Worm (Caenorhabditis elegans): ENCODE measurements around the gene F35E12.9.
A peak's percentile ranks its signal among the peaks of the same experiment; 100 is the strongest.

The F35E12.9 gene

DNA sequence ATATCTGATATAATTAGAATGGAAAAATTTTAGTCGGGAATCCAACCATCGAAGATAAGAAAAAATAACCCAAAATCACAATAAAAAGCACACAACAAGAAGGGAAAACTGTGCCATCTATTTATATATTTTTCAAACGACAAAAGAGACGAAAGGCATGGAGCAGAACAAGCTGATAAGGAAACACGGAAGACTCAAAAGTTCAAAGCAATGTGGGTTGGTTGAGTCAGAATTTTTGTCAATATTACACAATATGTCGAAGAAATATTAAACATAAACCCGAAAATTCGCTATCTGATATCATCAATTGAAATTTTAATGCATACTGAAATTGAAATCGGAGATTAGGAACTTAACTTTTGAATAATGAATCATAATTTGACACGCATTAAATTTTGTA lies at the start of gene F35E12.9:
TSS of gene F35E12.9 (minus strand) at position 227 of the 400 bp plus-strand sequence.
- no peak for TF ChIP-seq snpc-4 (tag; optimal IDR thresholded peaks at IDR 0.05)
- peak; percentile 61 for TF ChIP-seq pha-4 (tag; optimal IDR thresholded peaks at IDR 0.05)
- peak; percentile 94 for TF ChIP-seq pqm-1 (tag; optimal IDR thresholded peaks at IDR 0.05)
- TF ChIP-seq elt-2 (tag; optimal IDR thresholded peaks at IDR 0.05) = peak; percentile 95
- TF ChIP-seq jun-1 (tag; optimal IDR thresholded peaks at IDR 0.05) = peak; percentile 49

DNA sequence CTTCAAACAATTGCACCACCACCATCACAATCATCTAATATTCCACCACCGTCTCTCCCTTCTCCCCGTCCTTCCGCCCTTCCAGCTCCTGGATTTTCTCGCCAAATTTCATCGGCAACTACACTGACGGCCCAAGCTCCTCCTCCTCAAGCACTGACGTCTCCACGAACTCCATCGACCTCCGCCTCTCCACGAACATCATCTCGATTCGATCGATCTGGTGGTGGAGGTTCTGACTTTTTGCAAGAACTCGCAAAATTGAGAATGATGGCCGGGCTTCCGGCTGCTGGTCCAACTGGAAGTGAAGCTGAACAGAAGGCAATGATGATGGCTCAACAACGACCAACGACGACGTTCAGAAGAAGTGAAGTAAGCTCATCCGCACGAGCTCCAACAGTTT lies 49.1 kb upstream of the F35E12.9 start:
- no peak for TF ChIP-seq ceh-16 (tag; optimal IDR thresholded peaks at IDR 0.05)
- TF ChIP-seq lin-15B (tag; optimal IDR thresholded peaks at IDR 0.05) = no peak
- no peak for TF ChIP-seq nhr-67 (tag; optimal IDR thresholded peaks at IDR 0.05)
- TF ChIP-seq aly-2 (tag; optimal IDR thresholded peaks at IDR 0.05) = no peak
- no peak for TF ChIP-seq unc-39 (tag; optimal IDR thresholded peaks at IDR 0.05)
- peak; percentile 36 for TF ChIP-seq ama-1 (optimal IDR thresholded peaks at IDR 0.05)

ce11 chrV:13790557-13790956 lies 45.6 kb upstream of the F35E12.9 start:
- TF ChIP-seq ztf-11 (tag; optimal IDR thresholded peaks at IDR 0.05) = no peak
- peak; percentile 73 for TF ChIP-seq egl-5 (tag; optimal IDR thresholded peaks at IDR 0.05)
- peak; percentile 20 for TF ChIP-seq nhr-43 (tag; optimal IDR thresholded peaks at IDR 0.05; ENCODE audit: poor library complexity, severe bottlenecking)
- TF ChIP-seq nhr-25 (tag; optimal IDR thresholded peaks at IDR 0.05) = peak; percentile 79
- TF ChIP-seq fkh-2 (tag; optimal IDR thresholded peaks at IDR 0.05) = no peak
- no peak for TF ChIP-seq jun-1 (tag; optimal IDR thresholded peaks at IDR 0.05)
- TF ChIP-seq egl-27 (tag; optimal IDR thresholded peaks at IDR 0.05) = no peak
- peak; percentile 84 for TF ChIP-seq nhr-23 (tag; optimal IDR thresholded peaks at IDR 0.05)

ce11 chrV:13790117-13790516 lies 45.2 kb upstream of the F35E12.9 start:
- no peak for TF ChIP-seq fos-1 (tag; optimal IDR thresholded peaks at IDR 0.05)
- no peak for TF ChIP-seq ceh-82 (tag; optimal IDR thresholded peaks at IDR 0.05)
- TF ChIP-seq skn-1 (tag; optimal IDR thresholded peaks at IDR 0.05) = no peak
- no peak for TF ChIP-seq elt-1 (tag; optimal IDR thresholded peaks at IDR 0.05)
- TF ChIP-seq snpc-4 (tag; optimal IDR thresholded peaks at IDR 0.05) = no peak
- TF ChIP-seq lsy-12 (tag; optimal IDR thresholded peaks at IDR 0.05) = no peak
- no peak for TF ChIP-seq daf-12 (tag; optimal IDR thresholded peaks at IDR 0.05)
- TF ChIP-seq zag-1 (tag; optimal IDR thresholded peaks at IDR 0.05) = no peak
- no peak for TF ChIP-seq aly-2 (tag; optimal IDR thresholded peaks at IDR 0.05)

DNA sequence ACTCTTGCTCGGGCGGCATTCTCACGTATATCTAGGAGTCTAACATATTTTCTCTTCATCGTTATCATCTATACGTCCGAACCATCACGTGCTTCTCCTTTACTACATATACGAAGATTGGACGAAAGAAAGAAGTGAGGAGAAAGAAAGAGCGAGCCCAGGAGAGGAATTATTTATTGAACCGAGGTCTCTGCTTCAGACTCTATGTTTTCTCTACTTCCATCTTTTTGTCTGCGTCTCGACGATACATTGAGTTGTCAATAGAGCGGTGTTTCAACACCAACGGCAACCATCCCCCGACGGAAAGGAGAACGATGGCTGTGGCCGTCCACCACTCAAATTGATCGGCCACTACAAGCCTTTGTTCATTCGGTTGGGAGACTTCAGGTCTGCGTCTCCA lies 44.4 kb upstream of the F35E12.9 start:
- TF ChIP-seq pqm-1 (tag; optimal IDR thresholded peaks at IDR 0.05) (peak; percentile 79), ztf-4 (tag; optimal IDR thresholded peaks at IDR 0.05) (no peak), mml-1 (tag; optimal IDR thresholded peaks at IDR 0.05) (no peak), nhr-76 (tag; optimal IDR thresholded peaks at IDR 0.05) (no peak), nhr-23 (tag; optimal IDR thresholded peaks at IDR 0.05) (peak; percentile 81), elt-3 (tag; optimal IDR thresholded peaks at IDR 0.05) (no peak), hmg-11 (tag; optimal IDR thresholded peaks at IDR 0.05) (peak; percentile 88), nhr-28 (tag; optimal IDR thresholded peaks at IDR 0.05) (no peak), aly-2 (tag; optimal IDR thresholded peaks at IDR 0.05) (no peak), nhr-77 (tag; optimal IDR thresholded peaks at IDR 0.05) (no peak), daf-12 (tag; optimal IDR thresholded peaks at IDR 0.05) (no peak), zag-1 (tag; optimal IDR thresholded peaks at IDR 0.05) (no peak), ceh-82 (tag; optimal IDR thresholded peaks at IDR 0.05) (peak; percentile 50), unc-39 (tag; optimal IDR thresholded peaks at IDR 0.05) (no peak), nhr-12 (tag; optimal IDR thresholded peaks at IDR 0.05) (no peak), unc-62 (GFP tag; optimal IDR thresholded peaks at IDR 0.05) (peak; percentile 60), tbx-2 (tag; optimal IDR thresholded peaks at IDR 0.05) (peak; percentile 6), jun-1 (tag; optimal IDR thresholded peaks at IDR 0.05) (peak; percentile 90), egl-27 (tag; optimal IDR thresholded peaks at IDR 0.05) (no peak), nhr-237 (tag; optimal IDR thresholded peaks at IDR 0.05) (no peak), lin-39 (tag; optimal IDR thresholded peaks at IDR 0.05) (peak; percentile 96), R02D3.7 (tag; optimal IDR thresholded peaks at IDR 0.05) (peak; percentile 19), skn-1 (tag; optimal IDR thresholded peaks at IDR 0.05) (peak; percentile 29), sea-2 (GFP tag; optimal IDR thresholded peaks at IDR 0.05) (no peak), elt-2 (tag; optimal IDR thresholded peaks at IDR 0.05) (peak; percentile 87), elt-1 (tag; optimal IDR thresholded peaks at IDR 0.05) (no peak), lin-15B (tag; optimal IDR thresholded peaks at IDR 0.05) (peak; percentile 94), fkh-10 (GFP tag; optimal IDR thresholded peaks at IDR 0.05) (peak; percentile 25), ZK546.5 (tag; optimal IDR thresholded peaks at IDR 0.05) (no peak), ceh-9 (tag; optimal IDR thresholded peaks at IDR 0.05) (no peak), ztf-11 (tag; optimal IDR thresholded peaks at IDR 0.05) (no peak), lsy-12 (tag; optimal IDR thresholded peaks at IDR 0.05) (peak; percentile 81), egl-5 (tag; optimal IDR thresholded peaks at IDR 0.05) (peak; percentile 80), nfya-1 (tag; optimal IDR thresholded peaks at IDR 0.05; ENCODE audit: insufficient read depth) (peak; percentile 95), ama-1 (optimal IDR thresholded peaks at IDR 0.05) (peak; percentile 76), nhr-67 (tag; optimal IDR thresholded peaks at IDR 0.05) (no peak), pha-4 (tag; optimal IDR thresholded peaks at IDR 0.05) (peak; percentile 99), ceh-16 (tag; optimal IDR thresholded peaks at IDR 0.05) (no peak), nhr-43 (tag; optimal IDR thresholded peaks at IDR 0.05; ENCODE audit: poor library complexity, severe bottlenecking) (peak; percentile 20), fkh-2 (tag; optimal IDR thresholded peaks at IDR 0.05) (peak; percentile 1)
